Worm (Caenorhabditis elegans): ENCODE measurements around the gene F14H3.15.

- TF ChIP-seq him-1 (tag; optimal IDR thresholded peaks at IDR 0.05) (no peak), dao-5 (tag; optimal IDR thresholded peaks at IDR 0.05) (no peak)
Measured at ce11 chrV:16042743-16043014, 17.4 kb downstream of the F14H3.15 start.

All from whole organism, L4/young adult.